Worm (Caenorhabditis elegans): Measurements from ENCODE around the gene F38B2.2.

- TF ChIP-seq nfya-1 (tag; optimal IDR thresholded peaks at IDR 0.05; ENCODE audit: insufficient read depth) (no peak), nhr-11 (tag; optimal IDR thresholded peaks at IDR 0.05) (no peak), nhr-76 (tag; optimal IDR thresholded peaks at IDR 0.05) (no peak), jun-1 (tag; optimal IDR thresholded peaks at IDR 0.05) (no peak), nhr-77 (tag; optimal IDR thresholded peaks at IDR 0.05) (no peak), lin-39 (tag; optimal IDR thresholded peaks at IDR 0.05) (no peak), ceh-16 (tag; optimal IDR thresholded peaks at IDR 0.05) (no peak), zag-1 (tag; optimal IDR thresholded peaks at IDR 0.05) (no peak), unc-62 (GFP tag; optimal IDR thresholded peaks at IDR 0.05) (no peak)
Measured at ce11 chrX:11310285-11310838, 31.2 kb upstream of the F38B2.2 start, which contains the start of gene F08G12.5.

Measured in whole organism, L3 larva.